Fruit fly (Drosophila melanogaster): ENCODE measurements around the gene fh.
A peak's percentile ranks its signal among the peaks of the same experiment; 100 is the strongest.

Gene fh

dm6 chrX:9141219-9141618 is 7.7 kb downstream of the fh start (continued):
- TF ChIP-seq MESR4 (GFP tag; optimal IDR thresholded peaks at IDR 0.05) (peak; percentile 32), CG14860 (GFP tag; IDR thresholded peaks at IDR 0.05; ENCODE audit: partially characterized antibody) (no peak), CG14050 (GFP tag; IDR thresholded peaks at IDR 0.05) (peak; percentile 75), fd64A (GFP tag; optimal IDR thresholded peaks at IDR 0.05) (peak; percentile 56), Drgx (GFP tag; IDR thresholded peaks at IDR 0.05) (peak; percentile 87), unc-4 (GFP tag; IDR thresholded peaks at IDR 0.05; ENCODE audit: partially characterized antibody) (no peak), kni (GFP tag; optimal IDR thresholded peaks at IDR 0.05) (peak; percentile 34), CG31365 (tag; optimal IDR thresholded peaks at IDR 0.05) (peak; percentile 21), ems (GFP tag; optimal IDR thresholded peaks at IDR 0.05) (peak; percentile 67), CG14710 (tag; optimal IDR thresholded peaks at IDR 0.05) (peak; percentile 68), Deaf1 (tag; optimal IDR thresholded peaks at IDR 0.05) (peak; percentile 10), CG17912 (GFP tag; optimal IDR thresholded peaks at IDR 0.05) (peak; percentile 22), CG9215 (GFP tag; IDR thresholded peaks at IDR 0.05) (peak; percentile 75), CG3838 (GFP tag; optimal IDR thresholded peaks at IDR 0.05) (no peak), Nf-YB (GFP tag; optimal IDR thresholded peaks at IDR 0.05) (peak; percentile 25), br (optimal IDR thresholded peaks at IDR 0.05) (no peak), Pdp1 (GFP tag; optimal IDR thresholded peaks at IDR 0.05) (peak; percentile 68 to 77), CG3407 (GFP tag; optimal IDR thresholded peaks at IDR 0.05) (peak; percentile 63), CG30020 (tag; optimal IDR thresholded peaks at IDR 0.05) (peak; percentile 45), Ssrp (tag; optimal IDR thresholded peaks at IDR 0.05) (peak; percentile 74), gcm (GFP tag; optimal IDR thresholded peaks at IDR 0.05) (peak; percentile 66), oc (tag; optimal IDR thresholded peaks at IDR 0.05) (peak; percentile 61), Hmx (GFP tag; optimal IDR thresholded peaks at IDR 0.05) (no peak), CG6254 (GFP tag; optimal IDR thresholded peaks at IDR 0.05) (peak; percentile 40), CG16815 (GFP tag; optimal IDR thresholded peaks at IDR 0.05) (peak; percentile 75), zen (tag; optimal IDR thresholded peaks at IDR 0.05) (peak; percentile 59), CG4820 (GFP tag; optimal IDR thresholded peaks at IDR 0.05) (peak; percentile 70), slp2 (GFP tag; optimal IDR thresholded peaks at IDR 0.05) (peak; percentile 58), crol (GFP tag; IDR thresholded peaks at IDR 0.05) (peak; percentile 18; the same call in 1 of the 2 replicates), tll (GFP tag; optimal IDR thresholded peaks at IDR 0.05) (no peak), row (GFP tag; IDR thresholded peaks at IDR 0.05) (peak; percentile 93), CG17361 (GFP tag; IDR thresholded peaks at IDR 0.05) (peak; percentile 77), CG6654 (GFP tag; optimal IDR thresholded peaks at IDR 0.05) (no peak), CG2875 (GFP tag; optimal IDR thresholded peaks at IDR 0.05) (no peak), CG16863 (GFP tag; optimal IDR thresholded peaks at IDR 0.05) (peak; percentile 73), mirr (GFP tag; optimal IDR thresholded peaks at IDR 0.05) (peak; percentile 33), sd (tag; optimal IDR thresholded peaks at IDR 0.05) (peak; percentile 36), hb (GFP tag; IDR thresholded peaks at IDR 0.05; ENCODE audit: partially characterized antibody) (0 out of 3 replicates have a peak, but pooled peaks have one; percentile 24), Hr3 (GFP tag; optimal IDR thresholded peaks at IDR 0.05) (peak; percentile 65), CG34376 (GFP tag; optimal IDR thresholded peaks at IDR 0.05) (peak; percentile 35), CG7786 (GFP tag; optimal IDR thresholded peaks at IDR 0.05) (peak; percentile 76), pan (optimal IDR thresholded peaks at IDR 0.05) (no peak), pan (GFP tag; optimal IDR thresholded peaks at IDR 0.05 in 1 of 2, IDR thresholded peaks at IDR 0.05 in 1 of 2) (peak in 1 of 2 experiments; percentile 81), mld (GFP tag; IDR thresholded peaks at IDR 0.05; ENCODE audit: partially characterized antibody) (no peak), ind (GFP tag; optimal IDR thresholded peaks at IDR 0.05) (peak; percentile 78), her (GFP tag; optimal IDR thresholded peaks at IDR 0.05) (peak; percentile 56), seq (GFP tag; IDR thresholded peaks at IDR 0.05) (peak; percentile 60; the same call in 1 of the 2 replicates), CG11504 (tag; optimal IDR thresholded peaks at IDR 0.05) (no peak), CG1603 (tag; optimal IDR thresholded peaks at IDR 0.05) (peak; percentile 86), zf30C (GFP tag; optimal IDR thresholded peaks at IDR 0.05) (no peak)
